Worm (Caenorhabditis elegans) whole organism, L4 larva: ENCODE measurements around the gene ZK105.8.
"Not testable (repeated sequence)": the region's sequence is repeated elsewhere in the genome, so short reads cannot be mapped to it uniquely, and the experiment has no call there.

Source experiments
- F49E8.2 ChIP-seq: sonication (generic microtip); optimal IDR thresholded peaks from 2 replicates; lab custom pipeline; 2016; ENCODE audit warnings: missing compliant biosample characterization, mild to moderate bottlenecking, missing genetic modification characterization, borderline replicate concordance
- R02D3.7 ChIP-seq: fragments of 150-350 bp; sonication (generic microtip); optimal IDR thresholded peaks from 3 replicates; lab custom pipeline; 2014; ENCODE audit warnings: missing biosample characterization, missing genetic modification characterization
- Y5F2A.4 ChIP-seq: fragments of 200-800 bp; sonication (Bioruptor generic); optimal IDR thresholded peaks from 2 replicates; lab custom pipeline; 2018; ENCODE audit warnings: mild to moderate bottlenecking, missing genetic modification characterization, missing compliant biosample characterization
- Y75B8A.6 ChIP-seq: fragments of 200-800 bp; sonication (Bioruptor generic); IDR thresholded peaks from 2 replicates; pipeline ENCODE4 v1.3.6; 2022; ENCODE audit warnings: missing genetic modification reagents, missing genetic modification characterization, missing compliant biosample characterization
- ZK337.2 ChIP-seq: fragments of 200-800 bp; sonication (Bioruptor generic); IDR thresholded peaks from 2 replicates; pipeline ENCODE4 v1.3.6; 2022; ENCODE audit warnings: missing genetic modification reagents, missing genetic modification characterization, missing compliant biosample characterization
- ceh-44 ChIP-seq: fragments of 200-800 bp; sonication (Bioruptor generic); IDR thresholded peaks from 2 replicates; pipeline ENCODE4 v1.3.6; 2022; ENCODE audit warnings: missing genetic modification reagents, missing genetic modification characterization, missing compliant biosample characterization
- ctbp-1 ChIP-seq: fragments of 200-800 bp; sonication (Bioruptor generic); IDR thresholded peaks from 2 replicates; pipeline ENCODE4 v1.3.6; 2022; ENCODE audit warnings: missing genetic modification reagents, missing genetic modification characterization, missing compliant biosample characterization
- daf-16 ChIP-seq, 3 experiments: sonication (generic microtip); optimal IDR thresholded peaks; 2 replicates each; lab custom pipeline; 2016 to 2017; ENCODE audit warnings: missing genetic modification characterization in 3 of 3, missing genetic modification reagents in 3 of 3, mild to moderate bottlenecking in 2 of 3, missing compliant biosample characterization in 2 of 3, missing biosample characterization in 1 of 3, moderate library complexity in 1 of 3
- daf-8 ChIP-seq: fragments of 200-800 bp; sonication (Bioruptor generic); IDR thresholded peaks from 2 replicates; pipeline ENCODE4 v1.3.6; 2022; ENCODE audit warnings: missing genetic modification characterization, missing compliant biosample characterization
- dmd-9 ChIP-seq: fragments of 200-800 bp; sonication (Bioruptor generic); IDR thresholded peaks from 2 replicates; pipeline ENCODE4 v1.3.6; 2022; ENCODE audit warnings: missing genetic modification reagents, missing genetic modification characterization, missing compliant biosample characterization
- dve-1 ChIP-seq: sonication (generic microtip); optimal IDR thresholded peaks from 2 replicates; lab custom pipeline; 2017; ENCODE audit warnings: antibody characterized with exemption, mild to moderate bottlenecking, missing genetic modification characterization, missing compliant biosample characterization; ENCODE audit not compliant: insufficient read depth
- fos-1 ChIP-seq: fragments of 150-350 bp; optimal IDR thresholded peaks from 2 replicates; lab custom pipeline; 2014; ENCODE audit warnings: missing biosample characterization, missing genetic modification characterization
- hif-1 ChIP-seq, 2 experiments: sonication (generic microtip); optimal IDR thresholded peaks; 2 replicates each; lab custom pipeline; 2016 to 2017; ENCODE audit warnings: missing compliant biosample characterization in 2 of 2, missing genetic modification characterization in 2 of 2, missing genetic modification reagents in 2 of 2, missing genotype in 2 of 2, mild to moderate bottlenecking in 1 of 2
- jun-1 ChIP-seq: fragments of 150-350 bp; optimal IDR thresholded peaks from 2 replicates; lab custom pipeline; 2014; ENCODE audit warnings: missing biosample characterization, missing genetic modification reagents, missing genetic modification characterization
- lin-13 ChIP-seq: fragments of 150-350 bp; optimal IDR thresholded peaks from 2 replicates; lab custom pipeline; 2014; ENCODE audit warnings: missing biosample characterization, missing genetic modification reagents, missing genetic modification characterization
- lin-29 ChIP-seq: fragments of 200-800 bp; sonication (Bioruptor generic); IDR thresholded peaks from 2 replicates; pipeline ENCODE4 v1.3.6; 2022; ENCODE audit warnings: missing genetic modification reagents, missing genetic modification characterization, missing compliant biosample characterization
- lin-38 ChIP-seq: fragments of 200-800 bp; sonication (Bioruptor generic); IDR thresholded peaks from 2 replicates; pipeline ENCODE4 v1.3.6; 2022; ENCODE audit warnings: missing genetic modification reagents, missing genetic modification characterization, missing compliant biosample characterization
- madf-5 ChIP-seq, 2 experiments: fragments of 200-800 bp; sonication (Bioruptor generic); IDR thresholded peaks; 2 replicates each; pipeline ENCODE4 v1.3.6; 2022; ENCODE audit warnings: missing compliant biosample characterization in 2 of 2, missing genetic modification characterization in 2 of 2
- mdl-1 ChIP-seq, 2 experiments: fragments of 150-350 bp in 1 of 2; sonication (generic microtip) in 1 of 2; optimal IDR thresholded peaks; 2 replicates each; lab custom pipeline; 2014 to 2017; ENCODE audit warnings: missing biosample characterization in 2 of 2, missing genetic modification characterization in 2 of 2
- nhr-102 ChIP-seq: sonication (generic microtip); optimal IDR thresholded peaks from 2 replicates; lab custom pipeline; 2016; ENCODE audit warnings: mild to moderate bottlenecking, missing genetic modification characterization, moderate library complexity, missing compliant biosample characterization
- nhr-11 ChIP-seq: fragments of 150-350 bp; optimal IDR thresholded peaks from 2 replicates; lab custom pipeline; 2014; ENCODE audit warnings: missing biosample characterization, missing genetic modification characterization
- nhr-111 ChIP-seq: fragments of 200-800 bp; sonication (Bioruptor generic); optimal IDR thresholded peaks from 2 replicates; lab custom pipeline; 2018; ENCODE audit warnings: mild to moderate bottlenecking, missing genetic modification characterization, missing compliant biosample characterization
- nhr-237 ChIP-seq: sonication (generic microtip); optimal IDR thresholded peaks from 2 replicates; lab custom pipeline; 2017; ENCODE audit warnings: missing biosample characterization, missing genetic modification characterization
- nhr-41 ChIP-seq: fragments of 200-800 bp; sonication (Bioruptor generic); IDR thresholded peaks from 2 replicates; pipeline ENCODE4 v1.3.6; 2022; ENCODE audit warnings: missing genetic modification reagents, missing genetic modification characterization, missing compliant biosample characterization
- nhr-42 ChIP-seq: fragments of 200-800 bp; sonication (Bioruptor generic); IDR thresholded peaks from 2 replicates; pipeline ENCODE4 v1.3.6; 2022; ENCODE audit warnings: missing genetic modification characterization, missing compliant biosample characterization
- php-3 ChIP-seq: fragments of 200-800 bp; sonication (Bioruptor generic); IDR thresholded peaks from 2 replicates; pipeline ENCODE4 v1.3.6; 2022; ENCODE audit warnings: missing genetic modification reagents, missing genetic modification characterization, missing compliant biosample characterization
- rbr-2 ChIP-seq: sonication (generic microtip); optimal IDR thresholded peaks from 2 replicates; lab custom pipeline; 2016; ENCODE audit warnings: missing genotype, missing genetic modification characterization, missing compliant biosample characterization
- sdz-12 ChIP-seq: fragments of 200-800 bp; sonication (Bioruptor generic); optimal IDR thresholded peaks from 2 replicates; lab custom pipeline; 2018; ENCODE audit warnings: mild to moderate bottlenecking, missing genetic modification characterization, missing compliant biosample characterization
- skn-1 ChIP-seq: fragments of 150-350 bp; optimal IDR thresholded peaks from 2 replicates; lab custom pipeline; 2014; ENCODE audit warnings: missing biosample characterization, missing genetic modification characterization
- spr-3 ChIP-seq: fragments of 200-800 bp; sonication (Bioruptor generic); optimal IDR thresholded peaks from 2 replicates; lab custom pipeline; 2018; ENCODE audit warnings: mild to moderate bottlenecking, missing genetic modification characterization, missing compliant biosample characterization
- vab-7 ChIP-seq: fragments of 200-800 bp; sonication (Bioruptor generic); IDR thresholded peaks from 2 replicates; pipeline ENCODE4 v1.3.6; 2022; ENCODE audit warnings: missing genetic modification reagents, missing genetic modification characterization, missing compliant biosample characterization
- zag-1 ChIP-seq: fragments of 150-350 bp; optimal IDR thresholded peaks from 2 replicates; lab custom pipeline; 2014; ENCODE audit warnings: missing biosample characterization, missing genetic modification characterization
- zip-2 ChIP-seq: fragments of 150-350 bp; optimal IDR thresholded peaks from 2 replicates; lab custom pipeline; 2014; ENCODE audit warnings: missing biosample characterization, missing genetic modification characterization

ZK105.8 gene

DNA sequence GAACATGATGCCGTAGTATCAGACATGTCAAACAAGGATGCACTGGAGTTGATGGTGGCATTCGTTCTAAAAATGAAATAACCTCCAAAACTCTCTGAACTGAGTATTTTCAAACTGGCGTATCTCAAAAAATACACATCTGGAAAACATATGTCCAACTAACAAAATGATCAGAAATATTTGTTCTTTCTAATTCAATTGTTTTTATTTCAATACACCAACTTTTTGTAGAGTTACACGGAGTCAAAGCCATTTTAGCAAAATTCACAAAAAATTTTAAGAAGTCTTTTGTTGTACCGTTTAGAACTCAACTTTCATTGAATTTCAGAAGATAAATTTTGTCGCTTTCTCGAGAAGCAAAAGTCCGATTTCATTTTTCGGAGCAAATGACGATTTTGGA lies 20.8 kb upstream of the ZK105.8 start, which contains the start of gene srsx-40:
TSS of gene srsx-40 (minus strand) at position 101 of the 400 bp plus-strand sequence.
- not testable (repeated sequence) for TF ChIP-seq ZK337.2 (GFP tag; lab: Robert Waterston, UW); nhr-11; lin-13 (GFP tag; lab: Kevin White, UChicago)

ce11 chrV:7705316-7705715 lies 19.0 kb upstream of the ZK105.8 start, which contains the start of gene srw-3:
srw-3 (plus strand) TSS chrV:7705616.
- no peak for TF ChIP-seq fos-1
- no peak for TF ChIP-seq Y75B8A.6
- TF ChIP-seq nhr-41 (GFP tag; lab: Robert Waterston, UW): no peak
- no peak for TF ChIP-seq nhr-42 (GFP tag; lab: Robert Waterston, UW)
- TF ChIP-seq nhr-111 (GFP tag; lab: Kevin White, UChicago): no peak
- TF ChIP-seq hif-1 (tag; optimal IDR thresholded peaks at IDR 0.05; lab: Kevin White, UChicago): no peak
- no peak for TF ChIP-seq ZK337.2 (GFP tag; lab: Robert Waterston, UW)
- TF ChIP-seq zip-2 (tag; lab: Kevin White, UChicago): no peak
- no peak for TF ChIP-seq nhr-102 (tag; lab: Kevin White, UChicago)
- TF ChIP-seq daf-16 (GFP tag; optimal IDR thresholded peaks at IDR 0.05; lab: Kevin White, UChicago): no peak
- TF ChIP-seq daf-16 (tag; optimal IDR thresholded peaks at IDR 0.05; lab: Kevin White, UChicago): no peak
- no peak for TF ChIP-seq lin-38 (GFP tag; lab: Robert Waterston, UW)
- TF ChIP-seq skn-1 (tag; lab: Kevin White, UChicago): no peak
- TF ChIP-seq php-3 (GFP tag; lab: Robert Waterston, UW): no peak
- TF ChIP-seq lin-29 (GFP tag; lab: Robert Waterston, UW): no peak
- TF ChIP-seq, all 104 proteins: peak for 0

ce11 chrV:7708525-7708924 lies 15.8 kb upstream of the ZK105.8 start, which contains the start of gene ZK105.11:
ZK105.11 (minus strand) TSS chrV:7708625.
- TF ChIP-seq daf-8 (no peak), jun-1 (tag; lab: Kevin White, UChicago) (no peak), vab-7 (no peak), spr-3 (GFP tag; lab: Kevin White, UChicago) (no peak)

DNA sequence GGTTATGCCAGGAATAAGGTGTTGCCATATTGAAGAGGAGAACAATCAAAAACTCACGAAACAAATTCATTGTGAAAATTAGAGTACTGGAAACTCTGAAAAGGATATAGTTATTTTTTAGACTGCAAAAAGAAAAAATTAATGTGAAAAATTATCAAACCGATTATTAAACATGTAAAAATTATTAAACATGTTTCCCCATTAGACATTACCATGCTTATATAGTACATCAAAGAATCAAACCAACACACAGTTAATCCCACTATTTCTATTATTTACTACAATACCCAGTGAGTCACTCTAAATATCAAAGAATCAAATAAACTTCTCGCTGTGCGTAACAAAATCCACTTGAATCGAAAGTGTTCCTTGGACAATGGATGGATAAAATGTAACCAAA lies 11.2 kb upstream of the ZK105.8 start, which contains the start of gene ZK105.13:
TSS of gene ZK105.13 (minus strand) at position 101 of the 400 bp plus-strand sequence.
- no peak for TF ChIP-seq Y5F2A.4 (GFP tag; lab: Kevin White, UChicago)
- TF ChIP-seq R02D3.7 (tag; lab: Kevin White, UChicago): no peak
- TF ChIP-seq ctbp-1 (GFP tag; lab: Robert Waterston, UW): no peak
- TF ChIP-seq dve-1 (tag; lab: Kevin White, UChicago): no peak
- TF ChIP-seq rbr-2 (tag; lab: Kevin White, UChicago): no peak
- no peak for TF ChIP-seq F49E8.2 (tag; lab: Kevin White, UChicago)
- TF ChIP-seq dmd-9 (GFP tag; lab: Robert Waterston, UW): no peak
- no peak for TF ChIP-seq madf-5 (GFP tag; IDR thresholded peaks at IDR 0.05; lab: Robert Waterston, UW)
- no peak for TF ChIP-seq ceh-44 (GFP tag; lab: Robert Waterston, UW)
- no peak for TF ChIP-seq nhr-237 (tag; lab: Kevin White, UChicago)
- no peak for TF ChIP-seq nhr-41 (GFP tag; lab: Robert Waterston, UW)

- no peak for TF ChIP-seq lin-13 (GFP tag; lab: Kevin White, UChicago)
- TF ChIP-seq mdl-1 (tag; optimal IDR thresholded peaks at IDR 0.05; lab: Kevin White, UChicago): no peak
- peak in 1 of 2 experiments; percentile 3 for TF ChIP-seq daf-16 (GFP tag; optimal IDR thresholded peaks at IDR 0.05; lab: Kevin White, UChicago)
- no peak for TF ChIP-seq daf-16 (tag; optimal IDR thresholded peaks at IDR 0.05; lab: Kevin White, UChicago)
- no peak for TF ChIP-seq sdz-12 (GFP tag; lab: Kevin White, UChicago)
- TF ChIP-seq zag-1: no peak
- TF ChIP-seq dve-1 (tag; lab: Kevin White, UChicago): no peak
Measured at ce11 chrV:7713691-7714090, 10.6 kb upstream of the ZK105.8 start, which contains the start of gene ZK105.1. ZK105.1 (plus strand) TSS chrV:7713991.
